Fruit fly (Drosophila melanogaster) Kc167 (cell line): ENCODE measurements around the gene hd.

Experiments used
- Myc ChIP-seq: fragments of >200 bp; optimal IDR thresholded peaks from 2 replicates; lab custom pipeline; 2017; ENCODE audit warnings: missing external identifiers
- Sin3A ChIP-seq: fragments of >200 bp; optimal IDR thresholded peaks from 2 replicates; lab custom pipeline; 2018; ENCODE audit warnings: missing external identifiers
- h ChIP-seq: fragments of >200 bp; optimal IDR thresholded peaks from 3 replicates; lab custom pipeline; 2018; ENCODE audit warnings: missing external identifiers
- insv ChIP-seq: fragments of >200 bp; optimal IDR thresholded peaks from 3 replicates; lab custom pipeline; 2018; ENCODE audit warnings: missing external identifiers
- psq ChIP-seq: fragments of >200 bp; optimal IDR thresholded peaks from 2 replicates; lab custom pipeline; 2017; ENCODE audit warnings: missing external identifiers
- ttk ChIP-seq: sonication (Bioruptor generic); optimal IDR thresholded peaks from 2 replicates; lab custom pipeline; 2017; ENCODE audit warnings: missing external identifiers

hd gene

dm6 chr3R:5390095-5390663 lies 15.4 kb upstream of the hd start:
- TF ChIP-seq Myc (no peak), psq (lab: Kevin White, UChicago) (no peak), insv (lab: Kevin White, UChicago) (no peak), Sin3A (lab: Kevin White, UChicago) (no peak), h (lab: Kevin White, UChicago) (no peak), ttk (lab: Kevin White, UChicago) (no peak)

- TF ChIP-seq psq (lab: Kevin White, UChicago) (no peak), h (lab: Kevin White, UChicago) (no peak), Sin3A (lab: Kevin White, UChicago) (no peak), ttk (lab: Kevin White, UChicago) (no peak), insv (lab: Kevin White, UChicago) (no peak), Myc (no peak)
These were observed 14.7 kb upstream of the hd start for dm6 chr3R:5389435-5389834.

- TF ChIP-seq ttk (lab: Kevin White, UChicago), result no peak
- TF ChIP-seq h (lab: Kevin White, UChicago), result no peak
- TF ChIP-seq insv (lab: Kevin White, UChicago), result no peak
- no peak for TF ChIP-seq Myc
- no peak for TF ChIP-seq psq (lab: Kevin White, UChicago)
- TF ChIP-seq Sin3A (lab: Kevin White, UChicago), result no peak
These were observed 14.3 kb upstream of the hd start for dm6 chr3R:5389034-5389433.

- TF ChIP-seq ttk (lab: Kevin White, UChicago), result no peak
- TF ChIP-seq psq (lab: Kevin White, UChicago), result no peak
- TF ChIP-seq insv (lab: Kevin White, UChicago), result no peak
- no peak for TF ChIP-seq Sin3A (lab: Kevin White, UChicago)
- TF ChIP-seq Myc, result no peak
- TF ChIP-seq h (lab: Kevin White, UChicago), result no peak
These were observed 13.2 kb upstream of the hd start for dm6 chr3R:5387996-5388395.

dm6 chr3R:5387564-5387963 lies 12.8 kb upstream of the hd start, which contains the start of gene CG14668:
TSS of gene CG14668 (minus strand) at chr3R:5387664.
- no peak for TF ChIP-seq h (lab: Kevin White, UChicago)
- no peak for TF ChIP-seq psq (lab: Kevin White, UChicago)
- no peak for TF ChIP-seq insv (lab: Kevin White, UChicago)
- no peak for TF ChIP-seq Myc
- no peak for TF ChIP-seq ttk (lab: Kevin White, UChicago)
- no peak for TF ChIP-seq Sin3A (lab: Kevin White, UChicago)

dm6 chr3R:5385761-5386160 lies 11.0 kb upstream of the hd start:
- TF ChIP-seq Sin3A (lab: Kevin White, UChicago) (no peak), insv (lab: Kevin White, UChicago) (no peak), Myc (no peak), h (lab: Kevin White, UChicago) (no peak), ttk (lab: Kevin White, UChicago) (no peak)

dm6 chr3R:5376612-5377011 lies 1.9 kb upstream of the hd start, which contains the start of gene 7B2:
TSS of gene 7B2 (plus strand) at chr3R:5376780.
- TF ChIP-seq ttk (lab: Kevin White, UChicago) (no peak), Sin3A (lab: Kevin White, UChicago) (no peak), insv (lab: Kevin White, UChicago) (no peak), h (lab: Kevin White, UChicago) (no peak)

dm6 chr3R:5371563-5371962 lies 3.2 kb downstream of the hd start, which contains the start of gene Polr2F:
TSS of gene Polr2F (plus strand) at chr3R:5371795.
- TF ChIP-seq Myc (no peak), insv (lab: Kevin White, UChicago) (no peak), Sin3A (lab: Kevin White, UChicago) (no peak), h (lab: Kevin White, UChicago) (no peak), ttk (lab: Kevin White, UChicago) (no peak), psq (lab: Kevin White, UChicago) (peak; percentile 1)

dm6 chr3R:5369490-5370001 lies 5.2 kb downstream of the hd start, which contains the start of the genes CG31542 and CG34277:
TSS of gene CG31542 (plus strand) at chr3R:5369540.
TSS of gene CG34277 (plus strand) at chr3R:5369540.
- TF ChIP-seq Myc, result no peak
- no peak for TF ChIP-seq h (lab: Kevin White, UChicago)
- TF ChIP-seq Sin3A (lab: Kevin White, UChicago), result no peak
- TF ChIP-seq ttk (lab: Kevin White, UChicago), result no peak
- no peak for TF ChIP-seq psq (lab: Kevin White, UChicago)
- TF ChIP-seq insv (lab: Kevin White, UChicago), result no peak

dm6 chr3R:5368170-5368781 lies 6.5 kb downstream of the hd start, which contains the start of gene Cerk:
TSS of gene Cerk (minus strand) at chr3R:5368306.
- TF ChIP-seq ttk (lab: Kevin White, UChicago), result no peak
- no peak for TF ChIP-seq insv (lab: Kevin White, UChicago)
- no peak for TF ChIP-seq h (lab: Kevin White, UChicago)
- TF ChIP-seq Sin3A (lab: Kevin White, UChicago), result no peak
- TF ChIP-seq psq (lab: Kevin White, UChicago), result no peak
- TF ChIP-seq Myc, result no peak

- TF ChIP-seq psq (lab: Kevin White, UChicago), result no peak
- TF ChIP-seq Sin3A (lab: Kevin White, UChicago), result no peak
- TF ChIP-seq insv (lab: Kevin White, UChicago), result no peak
- TF ChIP-seq h (lab: Kevin White, UChicago), result no peak
- TF ChIP-seq Myc, result no peak
These were observed 7.1 kb downstream of the hd start for dm6 chr3R:5367512-5368169.
